Worm (Caenorhabditis elegans) whole organism, L1 larva: ENCODE measurements around the gene Y46E12A.5.

ENCODE experiments used
- elt-3 ChIP-seq, 6 experiments: fragments of 150-350 bp in 1 of 6; sonication (generic microtip); optimal IDR thresholded peaks; 2 replicates each; lab custom pipeline; 2017 to 2018; ENCODE audit warnings: missing biosample characterization in 6 of 6, missing genetic modification characterization in 6 of 6, inconsistent platforms in 1 of 6
- nhr-12 ChIP-seq: sonication (generic microtip); optimal IDR thresholded peaks from 2 replicates; lab custom pipeline; 2017; ENCODE audit warnings: missing biosample characterization, missing genetic modification characterization

DNA sequence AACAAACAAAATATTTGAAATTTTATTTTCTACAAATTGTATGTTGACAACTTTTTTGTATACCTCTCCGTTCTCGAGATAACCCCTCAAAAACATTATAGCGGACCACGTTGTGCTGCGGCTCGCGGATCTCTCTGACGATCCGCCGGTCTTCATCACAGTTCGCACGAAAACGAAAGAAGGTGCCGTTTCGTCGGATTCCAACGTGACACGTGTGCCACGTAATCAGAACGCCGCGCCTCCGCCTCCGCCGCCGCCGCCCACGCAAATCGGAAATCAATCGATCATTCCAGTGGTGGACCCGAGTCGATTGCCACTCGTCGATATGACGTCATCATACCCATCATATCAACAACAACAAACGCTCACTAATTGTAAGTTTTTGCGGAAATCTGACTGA, 41.4 kb upstream of the Y46E12A.5 start:
- TF ChIP-seq elt-3 (tag; optimal IDR thresholded peaks at IDR 0.05; lab: Kevin White, UChicago) (no peak), nhr-12 (tag; lab: Kevin White, UChicago) (no peak)
